Fruit fly (Drosophila melanogaster) whole organism, prepupa: ENCODE data around the gene mahe.
A peak's percentile ranks its signal among the peaks of the same experiment; 100 is the strongest.

Experiments
- CG10669 ChIP-seq: fragments of 200-800 bp; sonication (Bioruptor generic); optimal IDR thresholded peaks from 3 replicates; lab custom pipeline; 2018; ENCODE audit warnings: missing biosample characterization, mild to moderate bottlenecking, missing genetic modification characterization, moderate library complexity
- CG11762 ChIP-seq: fragments of 200-800 bp; sonication (Bioruptor generic); optimal IDR thresholded peaks from 3 replicates; lab custom pipeline; 2016; ENCODE audit warnings: missing biosample characterization, missing genetic modification characterization; ENCODE audit not compliant: insufficient read depth
- CG11902 ChIP-seq: fragments of 200-800 bp; sonication (Bioruptor generic); optimal IDR thresholded peaks from 3 replicates; lab custom pipeline; 2016; ENCODE audit warnings: missing biosample characterization, missing genetic modification characterization
- CG15336 ChIP-seq: fragments of 200-800 bp; sonication (Bioruptor generic); IDR thresholded peaks from 2 replicates; pipeline ENCODE4 v1.3.6; 2022; ENCODE audit warnings: missing biosample characterization, missing genetic modification characterization
- CG3032 ChIP-seq: fragments of 200-800 bp; optimal IDR thresholded peaks from 2 replicates; lab custom pipeline; 2019; ENCODE audit warnings: missing biosample characterization, mild to moderate bottlenecking, missing genetic modification characterization, moderate library complexity
- CG31627 ChIP-seq: fragments of 200-800 bp; sonication (Bioruptor generic); optimal IDR thresholded peaks from 3 replicates; lab custom pipeline; 2016; ENCODE audit warnings: missing biosample characterization, missing genetic modification characterization
- CG34406 ChIP-seq: fragments of 200-800 bp; sonication (Bioruptor generic); optimal IDR thresholded peaks from 3 replicates; lab custom pipeline; 2016; ENCODE audit warnings: missing biosample characterization, missing genetic modification characterization
- CG3919 ChIP-seq: fragments of 200-800 bp; sonication (Bioruptor generic); optimal IDR thresholded peaks from 3 replicates; lab custom pipeline; 2016; ENCODE audit warnings: missing biosample characterization, missing genetic modification characterization
- CG4318 ChIP-seq: fragments of 200-800 bp; sonication (Bioruptor generic); optimal IDR thresholded peaks from 3 replicates; lab custom pipeline; 2017; ENCODE audit warnings: missing biosample characterization, mild to moderate bottlenecking, missing genetic modification characterization
- CG6163 ChIP-seq: fragments of 200-800 bp; sonication (Bioruptor generic); IDR thresholded peaks from 3 replicates; pipeline ENCODE4 v1.3.6; 2022; ENCODE audit warnings: missing biosample characterization, missing genetic modification characterization
- CG6276 ChIP-seq: fragments of 200-800 bp; sonication (Bioruptor generic); optimal IDR thresholded peaks from 2 replicates; lab custom pipeline; 2017; ENCODE audit warnings: missing biosample characterization, mild to moderate bottlenecking, missing genetic modification characterization
- CG6792 ChIP-seq: fragments of 200-800 bp; sonication (Bioruptor generic); optimal IDR thresholded peaks from 3 replicates; lab custom pipeline; 2016; ENCODE audit warnings: missing biosample characterization, missing genetic modification characterization
- CG6808 ChIP-seq: fragments of 200-800 bp; sonication (Bioruptor generic); optimal IDR thresholded peaks from 3 replicates; lab custom pipeline; 2017; ENCODE audit warnings: missing biosample characterization, missing genetic modification characterization, mild to moderate bottlenecking, moderate library complexity, missing genetic modification reagents
- CG6854 ChIP-seq: fragments of 200-800 bp; sonication (Bioruptor generic); optimal IDR thresholded peaks from 2 replicates; lab custom pipeline; 2017; ENCODE audit warnings: missing biosample characterization, mild to moderate bottlenecking, missing genetic modification characterization
- CG7368 ChIP-seq: fragments of 200-800 bp; sonication (Bioruptor generic); optimal IDR thresholded peaks from 3 replicates; lab custom pipeline; 2016; ENCODE audit warnings: missing biosample characterization, missing genetic modification characterization
- CG8119 ChIP-seq: fragments of 200-800 bp; sonication (Bioruptor generic); IDR thresholded peaks from 3 replicates; pipeline ENCODE4 v1.3.6; 2022; ENCODE audit warnings: missing biosample characterization, missing genetic modification characterization
- CG8632 ChIP-seq: fragments of 200-800 bp; sonication (Bioruptor generic); optimal IDR thresholded peaks from 3 replicates; lab custom pipeline; 2016; ENCODE audit warnings: missing biosample characterization, missing genetic modification characterization
- CG9139 ChIP-seq: fragments of 200-800 bp; sonication (Bioruptor generic); optimal IDR thresholded peaks from 3 replicates; lab custom pipeline; 2017; ENCODE audit warnings: missing biosample characterization, mild to moderate bottlenecking, missing genetic modification characterization
- Eip75B ChIP-seq: fragments of 200-800 bp; sonication (Bioruptor generic); optimal IDR thresholded peaks from 3 replicates; lab custom pipeline; 2016; ENCODE audit warnings: missing biosample characterization, missing genetic modification characterization
- Eip78C ChIP-seq: fragments of 200-800 bp; sonication (Bioruptor generic); peaks from one replicate; lab custom pipeline; 2016; ENCODE audit warnings: missing biosample characterization, missing genetic modification characterization
- Eip93F ChIP-seq: fragments of 200-800 bp; sonication (Bioruptor generic); optimal IDR thresholded peaks from 2 replicates; lab custom pipeline; 2016; ENCODE audit warnings: missing biosample characterization, mild to moderate bottlenecking, missing genetic modification characterization
- Ets21C ChIP-seq: fragments of 200-800 bp; sonication (Bioruptor generic); optimal IDR thresholded peaks from 3 replicates; lab custom pipeline; 2016; ENCODE audit warnings: missing biosample characterization, missing genetic modification characterization
- Ets96B ChIP-seq: fragments of 200-800 bp; optimal IDR thresholded peaks from 2 replicates; lab custom pipeline; 2019; ENCODE audit warnings: missing biosample characterization, mild to moderate bottlenecking, missing genetic modification characterization, moderate library complexity
- Gug ChIP-seq: fragments of 200-800 bp; sonication (Bioruptor generic); IDR thresholded peaks from 2 replicates; pipeline ENCODE4 v1.3.6; 2022; ENCODE audit warnings: missing biosample characterization, missing genetic modification characterization
- Hr39 ChIP-seq: fragments of 200-800 bp; sonication (Bioruptor generic); optimal IDR thresholded peaks from 2 replicates; lab custom pipeline; 2016; ENCODE audit warnings: missing biosample characterization, missing genetic modification characterization
- Hr4 ChIP-seq: fragments of 200-800 bp; sonication (Bioruptor generic); optimal IDR thresholded peaks from 3 replicates; lab custom pipeline; 2016; ENCODE audit warnings: missing biosample characterization, missing genetic modification characterization
- Lpt ChIP-seq: fragments of 200-800 bp; sonication (Bioruptor generic); optimal IDR thresholded peaks from 3 replicates; lab custom pipeline; 2016; ENCODE audit warnings: missing biosample characterization, missing genetic modification characterization
- Met ChIP-seq: fragments of 200-800 bp; sonication (Bioruptor generic); optimal IDR thresholded peaks from 3 replicates; lab custom pipeline; 2016; ENCODE audit warnings: missing biosample characterization, missing genetic modification characterization
- OdsH ChIP-seq: fragments of 200-800 bp; sonication (Bioruptor generic); optimal IDR thresholded peaks from 3 replicates; lab custom pipeline; 2016; ENCODE audit warnings: missing biosample characterization, missing genetic modification characterization
- Smox ChIP-seq: fragments of 200-800 bp; sonication (Bioruptor generic); optimal IDR thresholded peaks from 3 replicates; lab custom pipeline; 2016; ENCODE audit warnings: missing biosample characterization, missing genetic modification characterization
- Sox102F ChIP-seq: fragments of 200-800 bp; sonication (Bioruptor generic); optimal IDR thresholded peaks from 2 replicates; lab custom pipeline; 2016; ENCODE audit warnings: missing biosample characterization, mild to moderate bottlenecking, missing genetic modification characterization
- acj6 ChIP-seq: fragments of 200-800 bp; sonication (Bioruptor generic); optimal IDR thresholded peaks from 3 replicates; lab custom pipeline; 2016; ENCODE audit warnings: missing biosample characterization, missing genetic modification characterization
- cyc ChIP-seq: fragments of 200-800 bp; sonication (Bioruptor generic); optimal IDR thresholded peaks from 3 replicates; lab custom pipeline; 2016; ENCODE audit warnings: missing biosample characterization, missing genetic modification characterization
- dsx ChIP-seq: fragments of 200-800 bp; optimal IDR thresholded peaks from 3 replicates; lab custom pipeline; 2019; ENCODE audit warnings: missing biosample characterization, mild to moderate bottlenecking, missing genetic modification characterization, moderate library complexity; ENCODE audit not compliant: poor library complexity, severe bottlenecking
- eg ChIP-seq: fragments of 200-800 bp; sonication (Bioruptor generic); IDR thresholded peaks from 3 replicates; pipeline ENCODE4 v1.3.6; 2022; ENCODE audit warnings: missing biosample characterization, missing genetic modification characterization
- esn ChIP-seq: fragments of 200-800 bp; sonication (Bioruptor generic); optimal IDR thresholded peaks from 2 replicates; lab custom pipeline; 2016; ENCODE audit warnings: missing biosample characterization, mild to moderate bottlenecking, missing genetic modification characterization, moderate library complexity
- fd85E ChIP-seq: fragments of 200-800 bp; sonication (Bioruptor generic); optimal IDR thresholded peaks from 3 replicates; lab custom pipeline; 2016; ENCODE audit warnings: missing biosample characterization, missing genetic modification characterization
- fkh ChIP-seq: fragments of 200-800 bp; sonication (Bioruptor generic); optimal IDR thresholded peaks from 3 replicates; lab custom pipeline; 2017; ENCODE audit warnings: missing biosample characterization, mild to moderate bottlenecking, missing genetic modification characterization, moderate library complexity
- pdm3 ChIP-seq: fragments of 200-800 bp; sonication (Bioruptor generic); optimal IDR thresholded peaks from 3 replicates; lab custom pipeline; 2016; ENCODE audit warnings: missing biosample characterization, missing genetic modification characterization
- salr ChIP-seq, 2 experiments: fragments of 200-800 bp; sonication (Bioruptor generic); optimal IDR thresholded peaks; 3 replicates each; lab custom pipeline; 2016 to 2018; ENCODE audit warnings: missing biosample characterization in 2 of 2, missing genetic modification characterization in 2 of 2, mild to moderate bottlenecking in 1 of 2
- spab ChIP-seq: fragments of 200-800 bp; sonication (Bioruptor generic); optimal IDR thresholded peaks from 2 replicates; lab custom pipeline; 2017; ENCODE audit warnings: missing biosample characterization, mild to moderate bottlenecking, missing genetic modification characterization, missing genetic modification reagents
- ss ChIP-seq, 2 experiments: fragments of 200-800 bp; sonication (Bioruptor generic); optimal IDR thresholded peaks; 2 replicates in 1 of 2; 3 replicates in 1 of 2; lab custom pipeline; 2017 to 2018; ENCODE audit warnings: mild to moderate bottlenecking in 2 of 2, missing biosample characterization in 2 of 2, missing genetic modification characterization in 2 of 2, moderate library complexity in 1 of 2
- svp ChIP-seq: fragments of 200-800 bp; sonication (Bioruptor generic); peaks from one replicate; lab custom pipeline; 2016; ENCODE audit warnings: missing biosample characterization, missing genetic modification characterization
- topi ChIP-seq: fragments of 200-800 bp; sonication (Bioruptor generic); optimal IDR thresholded peaks from 3 replicates; lab custom pipeline; 2016; ENCODE audit warnings: missing biosample characterization, missing genetic modification characterization
- vri ChIP-seq: fragments of 200-800 bp; sonication (Bioruptor generic); optimal IDR thresholded peaks from 3 replicates; lab custom pipeline; 2016; ENCODE audit warnings: missing biosample characterization, mild to moderate bottlenecking, missing genetic modification characterization

The mahe gene

DNA sequence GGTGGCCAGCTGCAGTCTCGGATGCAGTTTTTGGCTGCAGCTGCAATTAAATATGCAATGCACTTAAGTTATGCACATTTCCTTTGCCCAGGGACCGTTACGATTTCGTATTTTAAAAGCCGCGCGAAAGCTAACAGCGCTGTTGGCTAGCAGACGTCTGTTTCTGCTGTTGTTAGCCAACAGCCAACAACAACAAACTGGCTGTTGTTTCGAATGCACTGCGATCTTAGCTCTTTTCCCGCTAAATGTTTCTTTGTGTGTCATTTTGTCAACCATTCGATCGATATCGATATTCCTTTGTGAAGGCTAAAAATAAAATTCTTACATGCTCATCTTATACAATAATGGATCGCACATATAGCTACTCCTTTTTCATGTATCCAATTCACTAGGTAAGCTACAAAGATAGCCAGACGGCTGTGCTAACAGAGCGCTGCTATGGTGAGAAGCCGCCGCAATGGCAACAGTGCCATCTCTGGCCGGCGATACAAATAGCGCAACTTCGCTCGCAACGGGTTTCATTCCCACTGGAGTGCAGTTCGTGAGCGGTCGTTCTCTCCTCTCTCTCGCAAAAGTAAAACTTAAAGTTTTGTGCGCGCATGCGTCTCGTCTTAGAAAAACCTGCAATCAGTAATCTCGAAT lies 38.1 kb upstream of the mahe start (continued):
- TF ChIP-seq salr (GFP tag; optimal IDR thresholded peaks at IDR 0.05; lab: Kevin White, UChicago), result no peak
- TF ChIP-seq Gug, result no peak
- peak; percentile 23 for TF ChIP-seq dsx (GFP tag; lab: Kevin White, UChicago)
- 0 out of 3 replicates have a peak, but pooled peaks have one; percentile 15 for TF ChIP-seq eg (GFP tag; lab: Robert Waterston, UW)
- TF ChIP-seq CG3032, result peak; percentile 10
- no peak for TF ChIP-seq spab (GFP tag; lab: Kevin White, UChicago)
- no peak for TF ChIP-seq Ets96B (tag; lab: Kevin White, UChicago)
- no peak for TF ChIP-seq CG9139 (GFP tag; lab: Kevin White, UChicago)
- TF ChIP-seq Eip78C (GFP tag; lab: Kevin White, UChicago), result peak; percentile 78
- TF ChIP-seq Hr39 (GFP tag; lab: Kevin White, UChicago), result no peak
- TF ChIP-seq CG11762 (GFP tag; lab: Kevin White, UChicago), result no peak
- no peak for TF ChIP-seq CG10669 (GFP tag; lab: Kevin White, UChicago)
- TF ChIP-seq OdsH (GFP tag; lab: Kevin White, UChicago), result no peak
- TF ChIP-seq fkh (GFP tag; lab: Kevin White, UChicago), result no peak
- TF ChIP-seq CG31627 (GFP tag; lab: Kevin White, UChicago), result no peak
- TF ChIP-seq CG6808 (GFP tag; lab: Kevin White, UChicago), result peak; percentile 25
- TF ChIP-seq fd85E (GFP tag; lab: Kevin White, UChicago), result no peak
- no peak for TF ChIP-seq cyc
- TF ChIP-seq, all 60 proteins: peak for 14

DNA sequence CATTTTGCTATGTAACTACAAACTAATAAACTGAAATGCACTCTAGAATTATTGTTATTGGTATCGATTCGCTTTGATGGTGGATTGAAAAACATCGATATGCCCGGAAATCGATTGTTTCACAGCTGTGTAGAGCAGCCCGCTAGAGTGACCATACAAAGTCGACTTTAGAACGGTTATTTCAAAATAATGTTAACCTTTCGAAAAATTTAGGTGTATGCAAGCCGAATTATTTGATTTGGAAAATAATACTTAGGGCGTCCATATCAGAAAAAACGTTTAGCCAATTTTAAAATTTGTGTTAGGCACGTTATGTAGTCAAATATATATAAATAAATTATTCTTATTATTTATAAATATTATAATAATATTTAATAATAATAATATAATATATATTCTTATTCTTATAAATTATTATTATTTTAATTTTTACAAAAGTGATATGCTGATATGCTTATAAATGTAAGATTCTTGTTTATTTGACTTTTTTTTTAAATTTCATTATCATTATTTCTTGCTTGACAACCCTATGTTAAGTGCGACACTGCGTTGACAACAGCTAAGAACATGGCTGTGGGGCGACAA lies 37.1 kb upstream of the mahe start, which contains the start of gene sws:
Gene sws, minus strand, starts transcription at position 22 of the 585 bp plus-strand sequence.
- TF ChIP-seq vri (no peak), ss (GFP tag; optimal IDR thresholded peaks at IDR 0.05; lab: Kevin White, UChicago) (no peak), CG15336 (GFP tag; lab: Robert Waterston, UW) (no peak), CG11762 (GFP tag; lab: Kevin White, UChicago) (no peak), CG9139 (GFP tag; lab: Kevin White, UChicago) (no peak), eg (GFP tag; lab: Robert Waterston, UW) (0 out of 3 replicates have a peak, but pooled peaks have one; percentile 13), CG11902 (GFP tag; lab: Kevin White, UChicago) (no peak), Sox102F (peak; percentile 8), fd85E (GFP tag; lab: Kevin White, UChicago) (no peak), topi (GFP tag; lab: Kevin White, UChicago) (peak; percentile 36), CG6163 (GFP tag; lab: Robert Waterston, UW) (no peak), CG10669 (GFP tag; lab: Kevin White, UChicago) (no peak), CG31627 (GFP tag; lab: Kevin White, UChicago) (peak; percentile 14), Ets96B (tag; lab: Kevin White, UChicago) (peak; percentile 15), CG4318 (GFP tag; lab: Kevin White, UChicago) (no peak), spab (GFP tag; lab: Kevin White, UChicago) (no peak), CG3919 (GFP tag; lab: Kevin White, UChicago) (peak; percentile 16), CG8632 (GFP tag; lab: Kevin White, UChicago) (peak; percentile 53), Ets21C (peak; percentile 7), esn (GFP tag; lab: Kevin White, UChicago) (peak; percentile 62), Gug (no peak), Smox (peak; percentile 39), Eip75B (GFP tag; lab: Kevin White, UChicago) (no peak), CG34406 (GFP tag; lab: Kevin White, UChicago) (peak; percentile 58), CG6854 (GFP tag; lab: Kevin White, UChicago) (no peak), pdm3 (GFP tag; lab: Kevin White, UChicago) (peak; percentile 51), CG6276 (GFP tag; lab: Kevin White, UChicago) (no peak), cyc (peak; percentile 18), Hr4 (peak; percentile 18), Lpt (no peak), svp (GFP tag; lab: Kevin White, UChicago) (peak; percentile 59), CG3032 (peak; percentile 36), fkh (GFP tag; lab: Kevin White, UChicago) (no peak), acj6 (GFP tag; lab: Kevin White, UChicago) (peak; percentile 54), salr (GFP tag; optimal IDR thresholded peaks at IDR 0.05; lab: Kevin White, UChicago) (peak in 1 of 2 experiments; percentile 30), Met (GFP tag; lab: Kevin White, UChicago) (peak; percentile 35), Eip93F (GFP tag; lab: Kevin White, UChicago) (no peak), CG6792 (GFP tag; lab: Kevin White, UChicago) (peak; percentile 40), CG7368 (GFP tag; lab: Kevin White, UChicago) (no peak), Eip78C (GFP tag; lab: Kevin White, UChicago) (peak; percentile 74), CG8119 (no peak)
